Fruit fly (Drosophila melanogaster): ENCODE measurements around the gene sc.

sc gene

DNA sequence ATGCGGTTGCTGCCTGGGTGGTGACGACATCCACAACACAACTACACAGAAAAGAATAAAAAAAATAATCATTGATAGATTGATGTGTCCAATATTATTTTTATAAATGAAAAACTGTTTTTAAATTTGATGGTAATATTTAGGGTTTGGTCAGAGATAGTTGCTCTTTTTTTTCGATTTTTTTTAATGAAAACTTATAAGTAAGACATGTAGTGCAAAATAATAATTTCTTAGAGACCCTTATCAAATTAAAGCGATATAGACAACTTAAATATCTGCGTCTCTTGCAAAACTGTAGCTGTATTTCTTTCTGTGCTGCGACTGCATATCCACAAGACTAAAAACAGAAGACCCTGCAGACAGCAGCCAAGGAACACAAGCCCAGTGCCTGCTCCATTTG is 16.3 kb upstream of the sc start:
- TF ChIP-seq Pif1B (GFP tag; optimal IDR thresholded peaks at IDR 0.05) (no peak), rn (GFP tag; IDR thresholded peaks at IDR 0.05) (no peak), D1 (tag; optimal IDR thresholded peaks at IDR 0.05) (no peak), CG12605 (GFP tag; IDR thresholded peaks at IDR 0.05) (no peak), gl (tag; optimal IDR thresholded peaks at IDR 0.05) (no peak), Snoo (tag; optimal IDR thresholded peaks at IDR 0.05) (no peak), CG8159 (tag; optimal IDR thresholded peaks at IDR 0.05) (peak; percentile 77), CG14655 (GFP tag; optimal IDR thresholded peaks at IDR 0.05) (peak; percentile 49), fd96Ca (GFP tag; IDR thresholded peaks at IDR 0.05) (no peak), CG13204 (GFP tag; optimal IDR thresholded peaks at IDR 0.05) (no peak), CG15710 (tag; optimal IDR thresholded peaks at IDR 0.05) (peak; percentile 73), Ets98B (GFP tag; IDR thresholded peaks at IDR 0.05) (no peak), CG4496 (GFP tag; IDR thresholded peaks at IDR 0.05) (no peak), CG34367 (tag; optimal IDR thresholded peaks at IDR 0.05) (peak; percentile 43), EcR (GFP tag; optimal IDR thresholded peaks at IDR 0.05) (no peak), CG8301 (tag; optimal IDR thresholded peaks at IDR 0.05) (no peak), CG17806 (tag; optimal IDR thresholded peaks at IDR 0.05) (peak; percentile 67), Pif1A (GFP tag; optimal IDR thresholded peaks at IDR 0.05) (no peak), CG9948 (tag; optimal IDR thresholded peaks at IDR 0.05) (peak; percentile 64), CG32121 (GFP tag; IDR thresholded peaks at IDR 0.05) (no peak), CG10348 (GFP tag; IDR thresholded peaks at IDR 0.05) (no peak)

DNA sequence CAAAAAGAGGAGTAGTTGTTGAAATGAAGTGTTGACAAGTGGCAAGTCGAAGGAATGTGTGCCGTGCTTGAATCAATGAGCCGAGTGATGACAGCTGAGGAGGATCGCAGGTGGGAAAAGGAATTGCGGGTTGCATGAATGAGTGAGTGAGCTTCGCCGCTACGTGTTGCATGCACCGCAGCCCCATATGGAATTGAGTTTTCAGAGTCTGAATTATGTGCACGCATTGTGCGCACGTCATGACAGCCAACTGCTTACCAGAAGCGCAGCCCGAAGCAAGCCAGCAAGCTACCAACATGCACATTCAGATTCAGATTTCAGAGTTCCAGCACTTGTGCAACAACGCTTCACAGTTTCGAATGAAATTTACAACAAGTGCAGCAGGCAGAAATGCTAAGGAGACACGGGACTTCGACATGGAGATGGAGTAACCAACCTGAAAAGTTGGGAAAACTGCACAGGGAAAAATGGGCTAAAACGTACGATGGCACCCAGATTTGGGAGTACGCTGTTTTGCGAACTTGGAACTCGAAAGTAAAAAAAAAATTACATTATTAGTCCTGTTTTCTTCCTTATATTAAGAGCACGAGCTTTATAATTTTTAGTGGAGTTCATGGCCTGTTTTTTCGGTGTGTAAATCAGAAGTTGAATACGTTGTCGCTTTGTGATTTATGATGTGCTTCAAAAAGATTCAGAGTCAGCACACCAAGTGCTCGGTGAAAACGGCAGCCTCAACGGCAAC is 9.9 kb upstream of the sc start:
- TF ChIP-seq Pif1A (GFP tag; optimal IDR thresholded peaks at IDR 0.05), result no peak
- TF ChIP-seq CG13204 (GFP tag; optimal IDR thresholded peaks at IDR 0.05), result no peak
- no peak for TF ChIP-seq CG34367 (tag; optimal IDR thresholded peaks at IDR 0.05)
- TF ChIP-seq Pif1B (GFP tag; optimal IDR thresholded peaks at IDR 0.05), result no peak
- peak; percentile 18 for TF ChIP-seq CG15710 (tag; optimal IDR thresholded peaks at IDR 0.05)
- peak; percentile 18 for TF ChIP-seq CG8301 (tag; optimal IDR thresholded peaks at IDR 0.05)
- no peak for TF ChIP-seq CG12605 (GFP tag; IDR thresholded peaks at IDR 0.05)
- TF ChIP-seq Ets98B (GFP tag; IDR thresholded peaks at IDR 0.05), result no peak
- peak; percentile 53 for TF ChIP-seq CG14655 (GFP tag; optimal IDR thresholded peaks at IDR 0.05)
- TF ChIP-seq D1 (tag; optimal IDR thresholded peaks at IDR 0.05), result no peak
- TF ChIP-seq CG4496 (GFP tag; IDR thresholded peaks at IDR 0.05), result no peak
- peak; percentile 8 for TF ChIP-seq Snoo (tag; optimal IDR thresholded peaks at IDR 0.05)
- no peak for TF ChIP-seq CG32121 (GFP tag; IDR thresholded peaks at IDR 0.05)
- TF ChIP-seq EcR (GFP tag; optimal IDR thresholded peaks at IDR 0.05), result no peak
- no peak for TF ChIP-seq CG10348 (GFP tag; IDR thresholded peaks at IDR 0.05)
- TF ChIP-seq gl (tag; optimal IDR thresholded peaks at IDR 0.05), result no peak
- peak; percentile 2 for TF ChIP-seq CG17806 (tag; optimal IDR thresholded peaks at IDR 0.05)
- no peak for TF ChIP-seq rn (GFP tag; IDR thresholded peaks at IDR 0.05)
- peak; percentile 7 for TF ChIP-seq CG8159 (tag; optimal IDR thresholded peaks at IDR 0.05)
- TF ChIP-seq fd96Ca (GFP tag; IDR thresholded peaks at IDR 0.05), result no peak
- TF ChIP-seq CG9948 (tag; optimal IDR thresholded peaks at IDR 0.05), result no peak

- TF ChIP-seq CG8301 (tag; optimal IDR thresholded peaks at IDR 0.05), result no peak
- TF ChIP-seq CG15710 (tag; optimal IDR thresholded peaks at IDR 0.05), result no peak
- TF ChIP-seq D1 (tag; optimal IDR thresholded peaks at IDR 0.05), result no peak
- no peak for TF ChIP-seq CG10348 (GFP tag; IDR thresholded peaks at IDR 0.05)
- no peak for TF ChIP-seq CG8159 (tag; optimal IDR thresholded peaks at IDR 0.05)
- no peak for TF ChIP-seq CG17806 (tag; optimal IDR thresholded peaks at IDR 0.05)
- TF ChIP-seq CG13204 (GFP tag; optimal IDR thresholded peaks at IDR 0.05), result no peak
- TF ChIP-seq Pif1B (GFP tag; optimal IDR thresholded peaks at IDR 0.05), result no peak
- TF ChIP-seq Ets98B (GFP tag; IDR thresholded peaks at IDR 0.05), result no peak
- no peak for TF ChIP-seq CG12605 (GFP tag; IDR thresholded peaks at IDR 0.05)
- TF ChIP-seq fd96Ca (GFP tag; IDR thresholded peaks at IDR 0.05), result no peak
- no peak for TF ChIP-seq CG14655 (GFP tag; optimal IDR thresholded peaks at IDR 0.05)
- no peak for TF ChIP-seq gl (tag; optimal IDR thresholded peaks at IDR 0.05)
- TF ChIP-seq Snoo (tag; optimal IDR thresholded peaks at IDR 0.05), result no peak
- TF ChIP-seq CG32121 (GFP tag; IDR thresholded peaks at IDR 0.05), result no peak
- TF ChIP-seq CG4496 (GFP tag; IDR thresholded peaks at IDR 0.05), result no peak
Observed at dm6 chrX:390457-390856, 5.4 kb upstream of the sc start.

DNA sequence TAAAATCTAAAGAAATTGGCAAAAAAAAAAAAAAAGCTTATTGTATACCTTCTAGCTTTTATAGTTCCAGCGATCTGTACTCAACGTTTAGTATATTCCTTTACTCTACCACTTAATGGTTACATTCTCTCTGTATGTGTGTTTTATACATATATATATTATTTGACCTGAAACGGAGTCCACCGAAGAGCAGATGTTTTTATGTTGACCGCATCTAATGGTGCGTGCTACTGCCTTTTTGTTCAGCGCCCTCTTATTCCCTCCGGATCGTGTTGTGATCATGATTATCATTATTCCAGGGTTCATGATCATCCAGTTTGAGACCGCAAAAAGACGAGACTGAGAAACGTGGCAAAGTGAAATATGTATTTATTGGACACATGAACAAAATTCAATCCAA is 3.6 kb upstream of the sc start:
- no peak for TF ChIP-seq D1 (tag; optimal IDR thresholded peaks at IDR 0.05)
- TF ChIP-seq CG17806 (tag; optimal IDR thresholded peaks at IDR 0.05), result no peak
- no peak for TF ChIP-seq fd96Ca (GFP tag; IDR thresholded peaks at IDR 0.05)
- TF ChIP-seq Ets98B (GFP tag; IDR thresholded peaks at IDR 0.05), result no peak
- TF ChIP-seq Snoo (tag; optimal IDR thresholded peaks at IDR 0.05), result no peak
- no peak for TF ChIP-seq CG12605 (GFP tag; IDR thresholded peaks at IDR 0.05)
- no peak for TF ChIP-seq gl (tag; optimal IDR thresholded peaks at IDR 0.05)
- no peak for TF ChIP-seq CG13204 (GFP tag; optimal IDR thresholded peaks at IDR 0.05)
- no peak for TF ChIP-seq EcR (GFP tag; optimal IDR thresholded peaks at IDR 0.05)
- no peak for TF ChIP-seq Pif1A (GFP tag; optimal IDR thresholded peaks at IDR 0.05)
- TF ChIP-seq Pif1B (GFP tag; optimal IDR thresholded peaks at IDR 0.05), result no peak
- no peak for TF ChIP-seq CG8159 (tag; optimal IDR thresholded peaks at IDR 0.05)
- TF ChIP-seq CG32121 (GFP tag; IDR thresholded peaks at IDR 0.05), result no peak
- TF ChIP-seq rn (GFP tag; IDR thresholded peaks at IDR 0.05), result no peak
- no peak for TF ChIP-seq CG4496 (GFP tag; IDR thresholded peaks at IDR 0.05)
- no peak for TF ChIP-seq CG9948 (tag; optimal IDR thresholded peaks at IDR 0.05)
- no peak for TF ChIP-seq CG14655 (GFP tag; optimal IDR thresholded peaks at IDR 0.05)
- TF ChIP-seq CG34367 (tag; optimal IDR thresholded peaks at IDR 0.05), result no peak
- no peak for TF ChIP-seq CG10348 (GFP tag; IDR thresholded peaks at IDR 0.05)

dm6 chrX:392979-393378 is 2.9 kb upstream of the sc start:
- TF ChIP-seq CG15710 (tag; optimal IDR thresholded peaks at IDR 0.05), result no peak
- TF ChIP-seq CG8301 (tag; optimal IDR thresholded peaks at IDR 0.05), result no peak
- no peak for TF ChIP-seq Snoo (tag; optimal IDR thresholded peaks at IDR 0.05)
- TF ChIP-seq CG32121 (GFP tag; IDR thresholded peaks at IDR 0.05), result no peak
- TF ChIP-seq rn (GFP tag; IDR thresholded peaks at IDR 0.05), result no peak
- no peak for TF ChIP-seq CG9948 (tag; optimal IDR thresholded peaks at IDR 0.05)
- TF ChIP-seq CG14655 (GFP tag; optimal IDR thresholded peaks at IDR 0.05), result no peak
- TF ChIP-seq gl (tag; optimal IDR thresholded peaks at IDR 0.05), result no peak
- no peak for TF ChIP-seq CG10348 (GFP tag; IDR thresholded peaks at IDR 0.05)
- no peak for TF ChIP-seq fd96Ca (GFP tag; IDR thresholded peaks at IDR 0.05)
- no peak for TF ChIP-seq Pif1A (GFP tag; optimal IDR thresholded peaks at IDR 0.05)
- no peak for TF ChIP-seq Ets98B (GFP tag; IDR thresholded peaks at IDR 0.05)

Measured in whole organism, pupa.